Fruit fly (Drosophila melanogaster) whole organism, embryonic: Measurements from ENCODE around the gene CG14269.

Experiments
- Ada2b ChIP-seq: fragments of 200-800 bp; sonication (Bioruptor generic); IDR thresholded peaks from 2 replicates; pipeline ENCODE4 v1.3.6; 2022; ENCODE audit warnings: missing biosample characterization, missing genetic modification characterization
- B-H2 ChIP-seq: fragments of 200-800 bp; sonication (Bioruptor generic); optimal IDR thresholded peaks from 2 replicates; lab custom pipeline; 2018; ENCODE audit warnings: missing biosample characterization, mild to moderate bottlenecking, missing genetic modification characterization
- BtbVII ChIP-seq: fragments of 200-800 bp; sonication (Bioruptor generic); optimal IDR thresholded peaks from 3 replicates; lab custom pipeline; 2017; ENCODE audit warnings: missing biosample characterization, mild to moderate bottlenecking, missing genetic modification characterization
- CG10209 ChIP-seq: fragments of 200-800 bp; sonication (Bioruptor generic); optimal IDR thresholded peaks from 3 replicates; lab custom pipeline; 2017; ENCODE audit warnings: missing biosample characterization, mild to moderate bottlenecking, missing genetic modification characterization, missing genetic modification reagents
- CG1024 ChIP-seq: fragments of 200-800 bp; sonication (Bioruptor generic); IDR thresholded peaks from 2 replicates; pipeline ENCODE4 v1.3.6; 2022; ENCODE audit warnings: missing biosample characterization, missing genetic modification characterization
- CG10321 ChIP-seq: fragments of 200-800 bp; sonication (Bioruptor generic); IDR thresholded peaks from 2 replicates; pipeline ENCODE4 v1.3.6; 2022; ENCODE audit warnings: missing biosample characterization, missing genetic modification characterization
- CG10959 ChIP-seq: fragments of 200-800 bp; sonication (Bioruptor generic); IDR thresholded peaks from 2 replicates; pipeline ENCODE4 v1.3.6; 2022; ENCODE audit warnings: missing biosample characterization, missing genetic modification characterization
- CG11560 ChIP-seq: fragments of 200-800 bp; sonication (Bioruptor generic); IDR thresholded peaks from 3 replicates; pipeline ENCODE4 v1.3.6; 2022; ENCODE audit warnings: missing biosample characterization, missing genetic modification characterization
- CG11723 ChIP-seq: fragments of 200-800 bp; sonication (Bioruptor generic); optimal IDR thresholded peaks from 2 replicates; lab custom pipeline; 2017; ENCODE audit warnings: missing biosample characterization, mild to moderate bottlenecking, missing genetic modification characterization
- CG12744 ChIP-seq: fragments of 200-800 bp; sonication (Bioruptor generic); optimal IDR thresholded peaks from 2 replicates; lab custom pipeline; 2016; ENCODE audit warnings: missing biosample characterization, missing genetic modification characterization
- CG13624 ChIP-seq: fragments of 200-800 bp; sonication (Bioruptor generic); optimal IDR thresholded peaks from 2 replicates; lab custom pipeline; 2016; ENCODE audit warnings: missing biosample characterization, missing genetic modification characterization
- CG14441 ChIP-seq: fragments of 200-800 bp; sonication (Bioruptor generic); IDR thresholded peaks from 2 replicates; pipeline ENCODE4 v1.3.6; 2022; ENCODE audit warnings: missing biosample characterization, missing genetic modification characterization
- CG15696 ChIP-seq: fragments of 200-800 bp; sonication (Bioruptor generic); optimal IDR thresholded peaks from 2 replicates; lab custom pipeline; 2019; ENCODE audit warnings: missing biosample characterization, mild to moderate bottlenecking, missing genetic modification characterization, moderate library complexity
- CG1602 ChIP-seq: fragments of 200-800 bp; sonication (Bioruptor generic); optimal IDR thresholded peaks from 3 replicates; lab custom pipeline; 2016; ENCODE audit warnings: missing biosample characterization, missing genetic modification characterization
- CG31365 ChIP-seq: fragments of 200-800 bp; sonication (Bioruptor generic); optimal IDR thresholded peaks from 2 replicates; lab custom pipeline; 2018; ENCODE audit warnings: missing biosample characterization, mild to moderate bottlenecking, missing genetic modification characterization
- CG3163 ChIP-seq: fragments of 200-800 bp; sonication (Bioruptor generic); optimal IDR thresholded peaks from 3 replicates; lab custom pipeline; 2016; ENCODE audit warnings: missing biosample characterization, missing genetic modification characterization
- CG32532 ChIP-seq: fragments of 200-800 bp; sonication (Bioruptor generic); IDR thresholded peaks from 2 replicates; pipeline ENCODE4 v1.3.6; 2022; ENCODE audit warnings: missing biosample characterization, missing genetic modification characterization
- CG5953 ChIP-seq: fragments of 200-800 bp; sonication (Bioruptor generic); IDR thresholded peaks from 2 replicates; pipeline ENCODE4 v1.3.6; 2022; ENCODE audit warnings: missing biosample characterization, missing genetic modification characterization
- CG6765 ChIP-seq: fragments of 200-800 bp; sonication (Bioruptor generic); optimal IDR thresholded peaks from 3 replicates; lab custom pipeline; 2017; ENCODE audit warnings: missing biosample characterization, mild to moderate bottlenecking, missing genetic modification characterization
- CG9437 ChIP-seq: fragments of 200-800 bp; sonication (Bioruptor generic); optimal IDR thresholded peaks from 2 replicates; lab custom pipeline; 2018; ENCODE audit warnings: missing biosample characterization, mild to moderate bottlenecking, missing genetic modification characterization
- Chrac-16 ChIP-seq: fragments of 200-800 bp; sonication (Bioruptor generic); optimal IDR thresholded peaks from 3 replicates; lab custom pipeline; 2016; ENCODE audit warnings: missing biosample characterization, missing genetic modification characterization
- D19A ChIP-seq: fragments of 200-800 bp; optimal IDR thresholded peaks from 3 replicates; lab custom pipeline; 2019; ENCODE audit warnings: missing biosample characterization, mild to moderate bottlenecking, missing genetic modification characterization, moderate library complexity
- Dad ChIP-seq: fragments of 200-800 bp; sonication (Bioruptor generic); optimal IDR thresholded peaks from 3 replicates; lab custom pipeline; 2016; ENCODE audit warnings: missing biosample characterization, missing genetic modification characterization
- Ets97D ChIP-seq: fragments of 200-800 bp; sonication (Bioruptor generic); optimal IDR thresholded peaks from 3 replicates; lab custom pipeline; 2016; ENCODE audit warnings: missing biosample characterization, missing genetic modification characterization
- HLH4C ChIP-seq: fragments of 200-800 bp; sonication (Bioruptor generic); IDR thresholded peaks from 3 replicates; pipeline ENCODE4 v1.3.6; 2022; ENCODE audit warnings: missing biosample characterization, missing genetic modification characterization; ENCODE audit not compliant: partially characterized antibody
- Kr ChIP-seq: fragments of 200-800 bp; sonication (Bioruptor generic); optimal IDR thresholded peaks from 2 replicates; lab custom pipeline; 2017; ENCODE audit warnings: missing biosample characterization, mild to moderate bottlenecking, missing genetic modification characterization
- NFAT ChIP-seq: fragments of 200-800 bp; sonication (Bioruptor generic); IDR thresholded peaks from 2 replicates; pipeline ENCODE4 v1.3.6; 2022; ENCODE audit warnings: missing biosample characterization, missing genetic modification characterization
- Nf-YC ChIP-seq: fragments of 200-800 bp; optimal IDR thresholded peaks from 3 replicates; lab custom pipeline; 2019; ENCODE audit warnings: missing biosample characterization, mild to moderate bottlenecking, missing genetic modification characterization, moderate library complexity
- TFAM ChIP-seq: fragments of 200-800 bp; sonication (Bioruptor generic); optimal IDR thresholded peaks from 2 replicates; lab custom pipeline; 2017; ENCODE audit warnings: missing biosample characterization, missing genetic modification characterization, inconsistent platforms
- Trl ChIP-seq, 3 experiments: fragments of >200 bp in 2 of 3; fragments of 200-800 bp in 1 of 3; sonication (Bioruptor generic) in 1 of 3; optimal IDR thresholded peaks; 2 replicates in 1 of 3; 3 replicates in 2 of 3; lab custom pipeline; 2016 to 2017; ENCODE audit warnings: missing biosample characterization in 1 of 3, missing genetic modification characterization in 1 of 3
- Xbp1 ChIP-seq: fragments of 200-800 bp; sonication (Bioruptor generic); optimal IDR thresholded peaks from 3 replicates; lab custom pipeline; 2016; ENCODE audit warnings: missing biosample characterization, mild to moderate bottlenecking, missing genetic modification characterization
- ase ChIP-seq: fragments of 200-800 bp; sonication (Bioruptor generic); IDR thresholded peaks from 3 replicates; pipeline ENCODE4 v1.3.6; 2022; ENCODE audit warnings: missing biosample characterization, missing genetic modification characterization
- bab2 ChIP-seq: fragments of 200-800 bp; sonication (Bioruptor generic); optimal IDR thresholded peaks from 2 replicates; lab custom pipeline; 2016; ENCODE audit warnings: missing biosample characterization, missing genetic modification characterization
- corto ChIP-seq: fragments of 200-800 bp; sonication (Bioruptor generic); optimal IDR thresholded peaks from 2 replicates; lab custom pipeline; 2016; ENCODE audit warnings: missing biosample characterization, mild to moderate bottlenecking, missing genetic modification characterization, moderate library complexity
- croc ChIP-seq: fragments of 200-800 bp; sonication (Bioruptor generic); conservative IDR thresholded peaks from 3 replicates; pipeline ENCODE4 v1.3.6; 2022; ENCODE audit warnings: missing biosample characterization, missing genetic modification characterization
- crol ChIP-seq: fragments of 200-800 bp; sonication (Bioruptor generic); IDR thresholded peaks from 2 replicates; pipeline ENCODE4 v1.3.6; 2022; ENCODE audit warnings: missing biosample characterization, missing genetic modification characterization
- dmrt11E ChIP-seq: fragments of 200-800 bp; sonication (Bioruptor generic); optimal IDR thresholded peaks from 3 replicates; lab custom pipeline; 2018; ENCODE audit warnings: missing biosample characterization, mild to moderate bottlenecking, missing genetic modification characterization, moderate library complexity
- dmrt99B ChIP-seq: fragments of 200-800 bp; sonication (Bioruptor generic); optimal IDR thresholded peaks from 2 replicates; lab custom pipeline; 2018; ENCODE audit warnings: missing biosample characterization, mild to moderate bottlenecking, missing genetic modification characterization, moderate library complexity
- esg ChIP-seq: fragments of 200-800 bp; sonication (Bioruptor generic); conservative IDR thresholded peaks from 2 replicates; pipeline ENCODE4 v1.3.6; 2022; ENCODE audit warnings: missing biosample characterization, missing genetic modification characterization
- gcm ChIP-seq: fragments of 200-800 bp; sonication (Bioruptor generic); optimal IDR thresholded peaks from 2 replicates; lab custom pipeline; 2019; ENCODE audit warnings: missing biosample characterization, mild to moderate bottlenecking, missing genetic modification characterization, moderate library complexity
- gem ChIP-seq: fragments of 200-800 bp; sonication (Bioruptor generic); optimal IDR thresholded peaks from 2 replicates; lab custom pipeline; 2019; ENCODE audit warnings: missing biosample characterization, mild to moderate bottlenecking, missing genetic modification characterization, moderate library complexity
- hbn ChIP-seq: fragments of 200-800 bp; sonication (Bioruptor generic); IDR thresholded peaks from 2 replicates; pipeline ENCODE4 v1.3.6; 2022; ENCODE audit warnings: missing biosample characterization, missing genetic modification characterization; ENCODE audit not compliant: partially characterized antibody
- nom ChIP-seq: fragments of 200-800 bp; sonication (Bioruptor generic); optimal IDR thresholded peaks from 2 replicates; lab custom pipeline; 2017; ENCODE audit warnings: missing biosample characterization, missing genetic modification characterization, mild to moderate bottlenecking, moderate library complexity, missing genetic modification reagents
- oc ChIP-seq: fragments of 200-800 bp; sonication (Bioruptor generic); optimal IDR thresholded peaks from 2 replicates; lab custom pipeline; 2018; ENCODE audit warnings: missing biosample characterization, mild to moderate bottlenecking, missing genetic modification characterization, moderate library complexity
- run ChIP-seq: fragments of 200-800 bp; sonication (Bioruptor generic); optimal IDR thresholded peaks from 3 replicates; lab custom pipeline; 2018; ENCODE audit warnings: missing biosample characterization, mild to moderate bottlenecking, missing genetic modification characterization
- unc-4 ChIP-seq: fragments of 200-800 bp; sonication (Bioruptor generic); IDR thresholded peaks from 2 replicates; pipeline ENCODE4 v1.3.6; 2022; ENCODE audit warnings: missing biosample characterization, missing genetic modification characterization; ENCODE audit not compliant: partially characterized antibody
- unpg ChIP-seq: fragments of 200-800 bp; sonication (Bioruptor generic); optimal IDR thresholded peaks from 3 replicates; lab custom pipeline; 2018; ENCODE audit warnings: missing biosample characterization, mild to moderate bottlenecking, missing genetic modification characterization, moderate library complexity
- wor ChIP-seq: fragments of 200-800 bp; sonication (Bioruptor generic); IDR thresholded peaks from 2 replicates; pipeline ENCODE4 v1.3.6; 2022; ENCODE audit warnings: missing biosample characterization, missing genetic modification characterization

Gene CG14269

dm6 chrX:3482119-3483014 is 46.8 kb upstream of the CG14269 start, which contains the start of the genes CG10804 and CG10802 (continued):
- TF ChIP-seq gcm (no peak), CG31365 (no peak), unpg (peak; percentile 70), CG12744 (peak; percentile 62), CG11723 (GFP tag; lab: Kevin White, UChicago) (peak; percentile 37), CG10209 (GFP tag; lab: Kevin White, UChicago) (peak; percentile 57), BtbVII (GFP tag; lab: Kevin White, UChicago) (peak; percentile 22), dmrt11E (peak; percentile 64), Chrac-16 (GFP tag; lab: Kevin White, UChicago) (peak; percentile 84), croc (GFP tag; lab: Robert Waterston, UW) (peak; percentile 63), CG3163 (peak; percentile 58), HLH4C (GFP tag; lab: Robert Waterston, UW) (peak; percentile 73), CG10321 (GFP tag; lab: Robert Waterston, UW) (0 out of 2 replicates have a peak, but pooled peaks have one; percentile 9), CG1602 (peak; percentile 74), hbn (GFP tag; lab: Robert Waterston, UW) (peak; percentile 45; the same call in 1 of the 2 replicates), B-H2 (GFP tag; lab: Kevin White, UChicago) (peak; percentile 36), Dad (GFP tag; lab: Kevin White, UChicago) (peak; percentile 39), dmrt99B (tag; lab: Kevin White, UChicago) (no peak), gem (tag; lab: Kevin White, UChicago) (peak; percentile 84), CG5953 (GFP tag; lab: Robert Waterston, UW) (no peak), run (tag; lab: Kevin White, UChicago) (no peak), unc-4 (GFP tag; lab: Robert Waterston, UW) (peak; percentile 64), oc (tag; lab: Kevin White, UChicago) (no peak), CG9437 (peak; percentile 95), TFAM (GFP tag; lab: Kevin White, UChicago) (no peak), crol (0 out of 2 replicates have a peak, but pooled peaks have one; percentile 18), CG32532 (GFP tag; lab: Robert Waterston, UW) (peak; percentile 85), CG6765 (GFP tag; lab: Kevin White, UChicago) (no peak), corto (GFP tag; lab: Kevin White, UChicago) (no peak), CG13624 (GFP tag; lab: Kevin White, UChicago) (peak; percentile 84), bab2 (GFP tag; lab: Kevin White, UChicago) (peak; percentile 77), esg (GFP tag; lab: Robert Waterston, UW) (peak; percentile 83), Kr (GFP tag; lab: Kevin White, UChicago) (no peak), Trl (optimal IDR thresholded peaks at IDR 0.05; lab: Kevin White, UChicago) (no peak), Trl (GFP tag; optimal IDR thresholded peaks at IDR 0.05; lab: Kevin White, UChicago) (peak; percentile 85), D19A (peak; percentile 66), nom (no peak), wor (GFP tag; lab: Robert Waterston, UW) (peak; percentile 57), NFAT (peak; percentile 77), Xbp1 (GFP tag; lab: Kevin White, UChicago) (peak; percentile 82), CG11560 (tag; lab: Robert Waterston, UW) (peak; percentile 68; the same call in 2 of the 3 replicates), CG14441 (GFP tag; lab: Robert Waterston, UW) (peak; percentile 85), Ada2b (GFP tag; lab: Robert Waterston, UW) (peak; percentile 83), ase (GFP tag; lab: Robert Waterston, UW) (peak; percentile 85; the same call in 2 of the 3 replicates), CG1024 (GFP tag; lab: Robert Waterston, UW) (peak; percentile 64), CG15696 (tag; lab: Kevin White, UChicago) (peak; percentile 55), CG10959 (GFP tag; lab: Robert Waterston, UW) (peak; percentile 63), Ets97D (GFP tag; lab: Kevin White, UChicago) (peak; percentile 69), Nf-YC (tag; lab: Kevin White, UChicago) (peak; percentile 62)
